Worm (Caenorhabditis elegans) whole organism, L1 larva: ENCODE measurements around the gene C07B5.6.
A peak's percentile ranks its signal among the peaks of the same experiment; 100 is the strongest.

Source experiments
- C04F5.9 ChIP-seq: sonication (generic microtip); optimal IDR thresholded peaks from 2 replicates; lab custom pipeline; 2016; ENCODE audit warnings: missing genetic modification characterization, missing compliant biosample characterization
- F16B12.6 ChIP-seq: fragments of 150-350 bp; optimal IDR thresholded peaks from 2 replicates; lab custom pipeline; 2014; ENCODE audit warnings: missing biosample characterization, missing genetic modification characterization
- alr-1 ChIP-seq: fragments of 200-800 bp; sonication (Bioruptor generic); optimal IDR thresholded peaks from 2 replicates; lab custom pipeline; 2018; ENCODE audit warnings: borderline replicate concordance, mild to moderate bottlenecking, missing genetic modification characterization, missing compliant biosample characterization
- ama-1 ChIP-seq: fragments of 150-350 bp; optimal IDR thresholded peaks from 2 replicates; lab custom pipeline; 2014
- blmp-1 ChIP-seq: fragments of 150-350 bp; optimal IDR thresholded peaks from 2 replicates; lab custom pipeline; 2014; ENCODE audit warnings: missing biosample characterization, missing genetic modification characterization
- ceh-88 ChIP-seq: fragments of 200-800 bp; sonication (Bioruptor generic); IDR thresholded peaks from 2 replicates; pipeline ENCODE4 v1.3.6; 2022; ENCODE audit warnings: missing genetic modification characterization, missing compliant biosample characterization
- ces-1 ChIP-seq: fragments of 150-350 bp; optimal IDR thresholded peaks from 2 replicates; lab custom pipeline; 2014; ENCODE audit warnings: missing biosample characterization, missing genetic modification reagents, missing genetic modification characterization
- efl-1 ChIP-seq, 4 experiments: fragments of 150-350 bp; optimal IDR thresholded peaks in 3 of 4; peaks in 1 of 4; 1 replicate in 1 of 4; 2 replicates in 3 of 4; lab custom pipeline; 2014; ENCODE audit warnings: missing biosample characterization in 2 of 4, missing genetic modification characterization in 2 of 4, missing genetic modification reagents in 2 of 4
- efl-3 ChIP-seq: fragments of 200-800 bp; sonication (Bioruptor generic); optimal IDR thresholded peaks from 2 replicates; lab custom pipeline; 2018; ENCODE audit warnings: mild to moderate bottlenecking, missing genetic modification characterization, missing compliant biosample characterization
- elt-2 ChIP-seq: sonication (generic microtip); optimal IDR thresholded peaks from 2 replicates; lab custom pipeline; 2016; ENCODE audit warnings: missing genetic modification characterization, mild to moderate bottlenecking, inconsistent platforms, missing compliant biosample characterization, missing genetic modification reagents
- elt-3 ChIP-seq, 6 experiments: fragments of 150-350 bp in 1 of 6; sonication (generic microtip); optimal IDR thresholded peaks; 2 replicates each; lab custom pipeline; 2017 to 2018; ENCODE audit warnings: missing biosample characterization in 6 of 6, missing genetic modification characterization in 6 of 6, inconsistent platforms in 1 of 6
- ets-5 ChIP-seq: fragments of 200-800 bp; sonication (Bioruptor generic); IDR thresholded peaks from 2 replicates; pipeline ENCODE4 v1.3.6; 2022; ENCODE audit warnings: missing genetic modification characterization, missing compliant biosample characterization
- fkh-4 ChIP-seq: sonication (generic microtip); optimal IDR thresholded peaks from 2 replicates; lab custom pipeline; 2016; ENCODE audit warnings: missing compliant biosample characterization, missing genetic modification characterization, borderline replicate concordance
- hlh-17 ChIP-seq: fragments of 200-800 bp; sonication (Bioruptor generic); optimal IDR thresholded peaks from 2 replicates; lab custom pipeline; 2018; ENCODE audit warnings: missing genetic modification characterization, mild to moderate bottlenecking, missing compliant biosample characterization, moderate library complexity, borderline replicate concordance
- jun-1 ChIP-seq: fragments of 150-350 bp; optimal IDR thresholded peaks from 2 replicates; lab custom pipeline; 2014; ENCODE audit warnings: missing biosample characterization, missing genetic modification reagents, missing genetic modification characterization
- lin-13 ChIP-seq: fragments of 150-350 bp; optimal IDR thresholded peaks from 2 replicates; lab custom pipeline; 2014; ENCODE audit warnings: missing biosample characterization, missing genetic modification reagents, missing genetic modification characterization
- lin-14 ChIP-seq: fragments of 200-800 bp; sonication (Bioruptor generic); optimal IDR thresholded peaks from 2 replicates; lab custom pipeline; 2018; ENCODE audit warnings: mild to moderate bottlenecking, missing genetic modification characterization, moderate library complexity, missing compliant biosample characterization
- lin-35 ChIP-seq, 2 experiments: fragments of 150-350 bp; optimal IDR thresholded peaks; 2 replicates each; lab custom pipeline; 2014; ENCODE audit warnings: missing biosample characterization in 2 of 2, missing genetic modification characterization in 2 of 2, missing genetic modification reagents in 2 of 2
- mdl-1 ChIP-seq, 2 experiments: fragments of 150-350 bp; optimal IDR thresholded peaks; 2 replicates each; lab custom pipeline; 2014 to 2017; ENCODE audit warnings: missing biosample characterization in 2 of 2, missing genetic modification characterization in 2 of 2, inconsistent platforms in 1 of 2
- mef-2 ChIP-seq: fragments of 150-350 bp; optimal IDR thresholded peaks from 2 replicates; lab custom pipeline; 2014; ENCODE audit warnings: missing biosample characterization, missing genetic modification characterization
- nhr-11 ChIP-seq: fragments of 150-350 bp; optimal IDR thresholded peaks from 2 replicates; lab custom pipeline; 2014; ENCODE audit warnings: missing biosample characterization, missing genetic modification characterization
- nhr-12 ChIP-seq: sonication (generic microtip); optimal IDR thresholded peaks from 2 replicates; lab custom pipeline; 2017; ENCODE audit warnings: missing biosample characterization, missing genetic modification characterization
- nhr-20 ChIP-seq: sonication (generic microtip); optimal IDR thresholded peaks from 2 replicates; lab custom pipeline; 2016; ENCODE audit warnings: mild to moderate bottlenecking, missing genetic modification characterization, missing compliant biosample characterization
- nhr-237 ChIP-seq: fragments of 150-350 bp; optimal IDR thresholded peaks from 2 replicates; lab custom pipeline; 2014; ENCODE audit warnings: missing biosample characterization, missing genetic modification characterization
- nhr-28 ChIP-seq: fragments of 150-350 bp; optimal IDR thresholded peaks from 2 replicates; lab custom pipeline; 2014; ENCODE audit warnings: missing biosample characterization, missing genetic modification characterization
- nhr-47 ChIP-seq: sonication (generic microtip); optimal IDR thresholded peaks from 2 replicates; lab custom pipeline; 2016; ENCODE audit warnings: mild to moderate bottlenecking, missing genetic modification characterization, moderate library complexity, missing compliant biosample characterization
- nhr-71 ChIP-seq: sonication (generic microtip); optimal IDR thresholded peaks from 2 replicates; lab custom pipeline; 2016; ENCODE audit warnings: mild to moderate bottlenecking, missing genetic modification characterization, moderate library complexity, missing compliant biosample characterization
- nhr-76 ChIP-seq: sonication (generic microtip); optimal IDR thresholded peaks from 2 replicates; lab custom pipeline; 2017; ENCODE audit warnings: missing biosample characterization, missing genetic modification characterization
- nhr-77 ChIP-seq: fragments of 150-350 bp; optimal IDR thresholded peaks from 2 replicates; lab custom pipeline; 2014; ENCODE audit warnings: missing biosample characterization, missing genetic modification characterization
- nhr-85 ChIP-seq: sonication (generic microtip); peaks from one replicate; lab custom pipeline; 2016; ENCODE audit warnings: missing genetic modification characterization, inconsistent platforms, missing compliant biosample characterization
- snu-23 ChIP-seq: sonication (generic microtip); optimal IDR thresholded peaks from 2 replicates; lab custom pipeline; 2016; ENCODE audit warnings: missing genetic modification characterization, missing compliant biosample characterization
- sox-4 ChIP-seq: sonication (generic microtip); optimal IDR thresholded peaks from 2 replicates; lab custom pipeline; 2016; ENCODE audit warnings: missing genetic modification characterization, missing compliant biosample characterization
- tlp-1 ChIP-seq: fragments of 150-350 bp; optimal IDR thresholded peaks from 2 replicates; lab custom pipeline; 2014; ENCODE audit warnings: missing biosample characterization, missing genetic modification characterization
- unc-130 ChIP-seq: fragments of 150-350 bp; optimal IDR thresholded peaks from 2 replicates; lab custom pipeline; 2017; ENCODE audit warnings: missing biosample characterization, missing genetic modification characterization, inconsistent platforms
- unc-30 ChIP-seq: sonication (generic microtip); optimal IDR thresholded peaks from 2 replicates; lab custom pipeline; 2017; ENCODE audit warnings: missing biosample characterization, missing genetic modification characterization
- unc-62 ChIP-seq: fragments of 150-350 bp; optimal IDR thresholded peaks from 2 replicates; lab custom pipeline; 2014; ENCODE audit warnings: missing biosample characterization, missing genetic modification reagents, missing genetic modification characterization
- vab-15 ChIP-seq: sonication (generic microtip); optimal IDR thresholded peaks from 2 replicates; lab custom pipeline; 2017; ENCODE audit warnings: missing genotype, mild to moderate bottlenecking, missing genetic modification characterization, missing compliant biosample characterization
- zag-1 ChIP-seq: fragments of 150-350 bp; optimal IDR thresholded peaks from 2 replicates; lab custom pipeline; 2014; ENCODE audit warnings: missing biosample characterization, missing genetic modification characterization
- ztf-4 ChIP-seq: fragments of 150-350 bp; optimal IDR thresholded peaks from 2 replicates; lab custom pipeline; 2014; ENCODE audit warnings: missing biosample characterization, missing genetic modification characterization

The C07B5.6 gene

ce11 chrX:9506341-9506740 is 12.5 kb upstream of the C07B5.6 start:
- TF ChIP-seq sox-4 (tag; lab: Kevin White, UChicago): no peak
- TF ChIP-seq ces-1 (GFP tag; lab: Kevin White, UChicago): no peak
- TF ChIP-seq lin-14 (GFP tag; lab: Kevin White, UChicago): peak; percentile 44

- TF ChIP-seq nhr-28 (tag; lab: Kevin White, UChicago): no peak
- no peak for TF ChIP-seq mdl-1 (tag; optimal IDR thresholded peaks at IDR 0.05; lab: Kevin White, UChicago)
- no peak for TF ChIP-seq ets-5 (GFP tag; lab: Robert Waterston, UW)
- no peak for TF ChIP-seq tlp-1 (tag; lab: Kevin White, UChicago)
- TF ChIP-seq snu-23 (GFP tag; lab: Kevin White, UChicago): peak; percentile 18
- peak in 1 of 2 experiments; percentile 8 for TF ChIP-seq lin-35 (GFP tag; optimal IDR thresholded peaks at IDR 0.05; lab: Kevin White, UChicago)
- TF ChIP-seq unc-130 (tag; lab: Kevin White, UChicago): peak; percentile 3
- TF ChIP-seq elt-3 (tag; optimal IDR thresholded peaks at IDR 0.05; lab: Kevin White, UChicago): peak in 1 of 6 experiments; percentile 1
- no peak for TF ChIP-seq ztf-4 (tag; lab: Kevin White, UChicago)
- TF ChIP-seq zag-1 (tag; lab: Kevin White, UChicago): no peak
- peak; percentile 48 for TF ChIP-seq blmp-1 (tag; lab: Kevin White, UChicago)
- TF ChIP-seq mef-2: no peak
- peak; percentile 65 for TF ChIP-seq lin-14 (GFP tag; lab: Kevin White, UChicago)
- no peak for TF ChIP-seq unc-30
- TF ChIP-seq nhr-85 (tag; lab: Kevin White, UChicago): peak; percentile 60
- TF ChIP-seq nhr-237 (tag; lab: Kevin White, UChicago): no peak
Observed at ce11 chrX:9508426-9509010, 10.3 kb upstream of the C07B5.6 start.

ce11 chrX:9509516-9509915 is 9.3 kb upstream of the C07B5.6 start:
- TF ChIP-seq efl-1 (optimal IDR thresholded peaks at IDR 0.05; lab: Kevin White, UChicago) (no peak), efl-1 (GFP tag; optimal IDR thresholded peaks at IDR 0.05 in 1 of 2; lab: Kevin White, UChicago) (peak in 1 of 2 experiments; percentile 53), unc-30 (no peak)

- TF ChIP-seq C04F5.9 (no peak), lin-14 (GFP tag; lab: Kevin White, UChicago) (peak; percentile 19)
Observed at ce11 chrX:9509922-9510321, 8.9 kb upstream of the C07B5.6 start.

ce11 chrX:9510448-9510847 is 8.4 kb upstream of the C07B5.6 start:
- TF ChIP-seq fkh-4 (tag; lab: Kevin White, UChicago) (no peak), nhr-11 (tag; lab: Kevin White, UChicago) (no peak), elt-3 (tag; optimal IDR thresholded peaks at IDR 0.05; lab: Kevin White, UChicago) (peak in 1 of 6 experiments; percentile 2), elt-2 (tag; lab: Kevin White, UChicago) (no peak), ceh-88 (GFP tag; lab: Robert Waterston, UW) (no peak), nhr-12 (tag; lab: Kevin White, UChicago) (no peak)

- TF ChIP-seq vab-15 (no peak), efl-3 (GFP tag; lab: Kevin White, UChicago) (no peak), F16B12.6 (tag; lab: Kevin White, UChicago) (no peak), ama-1 (no peak), nhr-85 (tag; lab: Kevin White, UChicago) (peak; percentile 28), C04F5.9 (no peak), lin-35 (GFP tag; optimal IDR thresholded peaks at IDR 0.05; lab: Kevin White, UChicago) (no peak), sox-4 (tag; lab: Kevin White, UChicago) (no peak), alr-1 (tag; lab: Kevin White, UChicago) (no peak), nhr-47 (tag; lab: Kevin White, UChicago) (no peak), zag-1 (tag; lab: Kevin White, UChicago) (no peak), nhr-71 (tag; lab: Kevin White, UChicago) (no peak), blmp-1 (tag; lab: Kevin White, UChicago) (peak; percentile 37), mdl-1 (tag; optimal IDR thresholded peaks at IDR 0.05; lab: Kevin White, UChicago) (no peak), unc-62 (GFP tag; lab: Kevin White, UChicago) (no peak), lin-13 (GFP tag; lab: Kevin White, UChicago) (no peak), nhr-237 (tag; lab: Kevin White, UChicago) (no peak), hlh-17 (GFP tag; lab: Kevin White, UChicago) (no peak), nhr-76 (tag; lab: Kevin White, UChicago) (no peak), jun-1 (no peak), nhr-20 (tag; lab: Kevin White, UChicago) (no peak), nhr-77 (tag; lab: Kevin White, UChicago) (no peak), lin-14 (GFP tag; lab: Kevin White, UChicago) (peak; percentile 7)
Observed at ce11 chrX:9512457-9512856, 6.4 kb upstream of the C07B5.6 start.
